Fruit fly (Drosophila melanogaster): ENCODE results near the gene CG3841.

DNA sequence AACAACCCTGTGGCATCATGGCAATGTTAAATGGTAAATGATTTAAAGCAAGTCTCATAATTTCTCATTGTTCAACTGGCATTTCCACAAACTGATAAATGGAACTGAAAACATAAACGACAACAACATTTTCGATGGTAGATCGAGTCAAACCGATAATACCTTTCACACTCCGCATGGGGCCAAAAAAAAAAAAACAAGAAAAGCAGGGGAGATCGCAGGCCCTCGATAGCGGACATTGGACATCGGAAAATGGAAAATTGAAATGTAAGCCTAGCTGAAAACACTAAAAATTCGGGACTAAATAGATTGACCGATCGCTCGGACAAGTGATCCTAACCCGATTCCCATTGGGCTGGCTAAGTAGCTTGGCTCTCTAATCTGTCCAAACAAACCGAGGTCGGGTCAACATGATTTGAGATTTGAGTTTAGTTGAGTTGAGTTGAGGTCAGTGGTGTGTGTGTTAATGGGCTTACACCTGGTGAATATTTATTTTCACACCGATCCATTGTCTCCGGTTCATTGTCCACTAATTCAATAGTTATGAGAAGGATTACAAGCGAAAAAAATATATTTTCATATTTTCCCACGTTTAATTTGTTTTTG is 5.1 kb upstream of the CG3841 start:
- TF ChIP-seq psq (optimal IDR thresholded peaks at IDR 0.05) (no peak), Myc (optimal IDR thresholded peaks at IDR 0.05) (no peak), h (optimal IDR thresholded peaks at IDR 0.05) (no peak), ttk (optimal IDR thresholded peaks at IDR 0.05) (no peak), Sin3A (optimal IDR thresholded peaks at IDR 0.05) (no peak), insv (optimal IDR thresholded peaks at IDR 0.05) (no peak)
